Worm (Caenorhabditis elegans) whole organism, early embryonic: Measurements from ENCODE around the gene Y75B12B.1.

Experiments
- B0310.2 ChIP-seq: sonication (generic microtip); optimal IDR thresholded peaks from 2 replicates; lab custom pipeline; 2016; ENCODE audit warnings: mild to moderate bottlenecking, missing genetic modification characterization, missing compliant biosample characterization
- F13C5.2 ChIP-seq: sonication (generic microtip); optimal IDR thresholded peaks from 2 replicates; lab custom pipeline; 2017; ENCODE audit warnings: mild to moderate bottlenecking, missing genetic modification characterization, inconsistent platforms, missing compliant biosample characterization
- ama-1 ChIP-seq: fragments of 150-350 bp; optimal IDR thresholded peaks from 2 replicates; lab custom pipeline; 2014
- ceh-36 ChIP-seq: sonication (generic microtip); optimal IDR thresholded peaks from 2 replicates; lab custom pipeline; 2016; ENCODE audit warnings: missing genetic modification characterization, inconsistent platforms, missing compliant biosample characterization
- sea-1 ChIP-seq: fragments of 200-800 bp; sonication (Bioruptor generic); conservative IDR thresholded peaks from 2 replicates; pipeline ENCODE4 v1.3.6; 2022; ENCODE audit warnings: missing genetic modification characterization, missing compliant biosample characterization
- tbx-37 ChIP-seq: fragments of 200-800 bp; sonication (Bioruptor generic); conservative IDR thresholded peaks from 2 replicates; pipeline ENCODE4 v1.3.6; 2022; ENCODE audit warnings: missing genetic modification reagents, missing genetic modification characterization, missing compliant biosample characterization

DNA sequence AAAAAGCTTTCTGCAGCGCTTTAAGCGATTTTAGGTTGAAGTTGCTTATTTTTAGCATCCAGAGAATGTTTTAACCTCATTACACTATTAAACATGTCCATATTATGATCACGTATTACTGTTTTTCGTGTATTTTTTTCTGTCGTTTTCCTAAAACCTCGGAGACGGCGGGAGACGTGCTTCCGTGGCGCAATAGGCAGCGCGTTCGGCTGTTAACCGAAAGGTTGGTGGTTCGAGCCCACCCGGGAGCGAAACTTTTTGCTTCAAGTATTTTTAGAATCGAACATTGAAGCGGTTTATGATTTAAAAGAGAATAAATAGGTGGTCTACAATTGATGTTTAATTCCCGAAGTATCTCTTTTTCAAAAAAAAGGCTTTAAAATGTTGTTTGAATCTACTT is 28.0 kb upstream of the Y75B12B.1 start:
- no peak for TF ChIP-seq sea-1 (GFP tag; lab: Robert Waterston, UW)
- no peak for TF ChIP-seq ama-1 (lab: Kevin White, UChicago)
- TF ChIP-seq tbx-37 (GFP tag; lab: Robert Waterston, UW): no peak
- no peak for TF ChIP-seq ceh-36 (tag; lab: Kevin White, UChicago)
- no peak for TF ChIP-seq F13C5.2 (tag; lab: Kevin White, UChicago)
- no peak for TF ChIP-seq B0310.2 (tag; lab: Kevin White, UChicago)
